Worm (Caenorhabditis elegans) whole organism, young adult: ENCODE data around the gene col-88.

ENCODE experiments used
- B0019.2 ChIP-seq: fragments of 200-800 bp; sonication (Bioruptor generic); conservative IDR thresholded peaks from 2 replicates; pipeline ENCODE4 v1.3.6; 2022; ENCODE audit warnings: missing genetic modification reagents, missing genetic modification characterization, missing compliant biosample characterization
- B0035.1 ChIP-seq: sonication (generic microtip); optimal IDR thresholded peaks from 2 replicates; lab custom pipeline; 2016; ENCODE audit warnings: missing genetic modification characterization, mild to moderate bottlenecking, missing compliant biosample characterization, missing genotype, missing genetic modification reagents
- C06A6.2 ChIP-seq: fragments of 200-800 bp; sonication (Bioruptor generic); conservative IDR thresholded peaks from 2 replicates; pipeline ENCODE4 v1.3.6; 2022; ENCODE audit warnings: missing genetic modification characterization, missing compliant biosample characterization
- D2030.7 ChIP-seq: fragments of 200-800 bp; sonication (Bioruptor generic); IDR thresholded peaks from 2 replicates; pipeline ENCODE4 v1.3.6; 2022; ENCODE audit warnings: missing genetic modification reagents, missing genetic modification characterization, missing compliant biosample characterization
- F33H1.4 ChIP-seq: fragments of 200-800 bp; sonication (Bioruptor generic); IDR thresholded peaks from 2 replicates; pipeline ENCODE4 v1.3.6; 2022; ENCODE audit warnings: missing genetic modification reagents, missing genetic modification characterization, missing compliant biosample characterization
- F37B4.10 ChIP-seq: fragments of 200-800 bp; sonication (Bioruptor generic); IDR thresholded peaks from 2 replicates; pipeline ENCODE4 v1.3.6; 2022; ENCODE audit warnings: missing genetic modification characterization, missing compliant biosample characterization
- F49E8.2 ChIP-seq: sonication (generic microtip); optimal IDR thresholded peaks from 3 replicates; lab custom pipeline; 2017; ENCODE audit warnings: missing genetic modification characterization, mild to moderate bottlenecking, missing compliant biosample characterization, antibody characterized with exemption, moderate library complexity; ENCODE audit not compliant: insufficient read depth
- Y53F4B.3 ChIP-seq: fragments of 200-800 bp; sonication (Bioruptor generic); IDR thresholded peaks from 2 replicates; pipeline ENCODE4 v1.3.6; 2022; ENCODE audit warnings: missing genetic modification reagents, missing genetic modification characterization, missing compliant biosample characterization
- Y95B8A.8 ChIP-seq: fragments of 200-800 bp; sonication (Bioruptor generic); IDR thresholded peaks from 2 replicates; pipeline ENCODE4 v1.3.6; 2022; ENCODE audit warnings: missing genetic modification reagents, missing genetic modification characterization, missing compliant biosample characterization
- attf-3 ChIP-seq: fragments of 200-800 bp; sonication (Bioruptor generic); conservative IDR thresholded peaks from 2 replicates; pipeline ENCODE4 v1.3.6; 2022; ENCODE audit warnings: missing genetic modification reagents, missing genetic modification characterization, missing compliant biosample characterization
- attf-5 ChIP-seq: fragments of 200-800 bp; sonication (Bioruptor generic); optimal IDR thresholded peaks from 2 replicates; lab custom pipeline; 2018; ENCODE audit warnings: mild to moderate bottlenecking, missing genetic modification characterization, missing compliant biosample characterization
- bed-2 ChIP-seq: fragments of 200-800 bp; sonication (Bioruptor generic); IDR thresholded peaks from 2 replicates; pipeline ENCODE4 v1.3.6; 2022; ENCODE audit warnings: missing genetic modification reagents, missing genetic modification characterization, missing compliant biosample characterization
- ccch-3 ChIP-seq: fragments of 200-800 bp; sonication (Bioruptor generic); optimal IDR thresholded peaks from 2 replicates; lab custom pipeline; 2018; ENCODE audit warnings: mild to moderate bottlenecking, missing genetic modification characterization, missing compliant biosample characterization
- ceh-40 ChIP-seq: fragments of 200-800 bp; sonication (Bioruptor generic); IDR thresholded peaks from 2 replicates; pipeline ENCODE4 v1.3.6; 2022; ENCODE audit warnings: missing genetic modification characterization, missing compliant biosample characterization
- chd-7 ChIP-seq: sonication (generic microtip); optimal IDR thresholded peaks from 2 replicates; lab custom pipeline; 2016; ENCODE audit warnings: mild to moderate bottlenecking, missing genetic modification characterization, moderate library complexity, missing compliant biosample characterization
- dpff-1 ChIP-seq: sonication (generic microtip); optimal IDR thresholded peaks from 2 replicates; lab custom pipeline; 2017; ENCODE audit warnings: mild to moderate bottlenecking, missing genetic modification characterization, missing compliant biosample characterization
- efl-1 ChIP-seq: fragments of 150-350 bp; optimal IDR thresholded peaks from 2 replicates; lab custom pipeline; 2014; ENCODE audit warnings: missing biosample characterization, missing genetic modification reagents, missing genetic modification characterization
- egl-18 ChIP-seq: fragments of 200-800 bp; sonication (Bioruptor generic); IDR thresholded peaks from 2 replicates; pipeline ENCODE4 v1.3.6; 2022; ENCODE audit warnings: missing genetic modification reagents, missing genetic modification characterization, missing compliant biosample characterization
- ekl-4 ChIP-seq: fragments of 200-800 bp; sonication (Bioruptor generic); IDR thresholded peaks from 2 replicates; pipeline ENCODE4 v1.3.6; 2022; ENCODE audit warnings: missing genetic modification reagents, missing genetic modification characterization, missing compliant biosample characterization
- ets-4 ChIP-seq: fragments of 200-800 bp; sonication (Bioruptor generic); optimal IDR thresholded peaks from 2 replicates; lab custom pipeline; 2018; ENCODE audit warnings: mild to moderate bottlenecking, missing genetic modification characterization, missing compliant biosample characterization
- hrde-1 ChIP-seq: sonication (generic microtip); optimal IDR thresholded peaks from 2 replicates; lab custom pipeline; 2016; ENCODE audit warnings: missing genetic modification characterization, mild to moderate bottlenecking, missing compliant biosample characterization, moderate library complexity, missing genotype, missing genetic modification reagents, borderline replicate concordance
- lag-1 ChIP-seq: fragments of 200-800 bp; sonication (Bioruptor generic); IDR thresholded peaks from 2 replicates; pipeline ENCODE4 v1.3.6; 2022; ENCODE audit warnings: missing genetic modification reagents, missing genetic modification characterization, missing compliant biosample characterization
- let-607 ChIP-seq, 2 experiments: fragments of 200-800 bp in 1 of 2; sonication (Bioruptor generic) in 1 of 2; sonication (generic microtip) in 1 of 2; optimal IDR thresholded peaks; 2 replicates each; lab custom pipeline; 2016 to 2018; ENCODE audit warnings: mild to moderate bottlenecking in 2 of 2, missing compliant biosample characterization in 2 of 2, missing genetic modification characterization in 2 of 2, moderate library complexity in 2 of 2, missing genotype in 1 of 2
- lin-26 ChIP-seq: fragments of 200-800 bp; sonication (Bioruptor generic); IDR thresholded peaks from 2 replicates; pipeline ENCODE4 v1.3.6; 2022; ENCODE audit warnings: missing genetic modification reagents, missing genetic modification characterization, missing compliant biosample characterization
- lin-35 ChIP-seq, 3 experiments: fragments of 150-350 bp in 2 of 3; sonication (generic microtip) in 1 of 3; optimal IDR thresholded peaks; 2 replicates each; lab custom pipeline; 2014 to 2018; ENCODE audit warnings: missing biosample characterization in 3 of 3, missing genetic modification characterization in 3 of 3, missing genetic modification reagents in 3 of 3
- lsl-1 ChIP-seq: fragments of 200-800 bp; sonication (Bioruptor generic); optimal IDR thresholded peaks from 2 replicates; lab custom pipeline; 2018; ENCODE audit warnings: mild to moderate bottlenecking, missing genetic modification characterization, moderate library complexity, missing compliant biosample characterization
- lsy-27 ChIP-seq: sonication (generic microtip); optimal IDR thresholded peaks from 2 replicates; lab custom pipeline; 2017; ENCODE audit warnings: missing genetic modification characterization, mild to moderate bottlenecking, missing compliant biosample characterization, antibody characterized with exemption, missing genotype, borderline replicate concordance; ENCODE audit not compliant: insufficient read depth
- madf-6 ChIP-seq: fragments of 200-800 bp; sonication (Bioruptor generic); IDR thresholded peaks from 2 replicates; pipeline ENCODE4 v1.3.6; 2022; ENCODE audit warnings: missing genetic modification reagents, missing genetic modification characterization, missing compliant biosample characterization
- madf-8 ChIP-seq: fragments of 200-800 bp; sonication (Bioruptor generic); conservative IDR thresholded peaks from 2 replicates; pipeline ENCODE4 v1.3.6; 2022; ENCODE audit warnings: missing genetic modification reagents, missing genetic modification characterization, missing compliant biosample characterization
- mcd-1 ChIP-seq: fragments of 200-800 bp; sonication (Bioruptor generic); IDR thresholded peaks from 2 replicates; pipeline ENCODE4 v1.3.6; 2022; ENCODE audit warnings: missing genetic modification reagents, missing genetic modification characterization, missing compliant biosample characterization
- mel-28 ChIP-seq: sonication (generic microtip); optimal IDR thresholded peaks from 2 replicates; lab custom pipeline; 2016; ENCODE audit warnings: borderline replicate concordance, mild to moderate bottlenecking, missing genetic modification characterization, missing compliant biosample characterization
- pbrm-1 ChIP-seq: fragments of 200-800 bp; sonication (Bioruptor generic); IDR thresholded peaks from 2 replicates; pipeline ENCODE4 v1.3.6; 2022; ENCODE audit warnings: missing genetic modification reagents, missing genetic modification characterization, missing compliant biosample characterization
- sdz-38 ChIP-seq: sonication (generic microtip); optimal IDR thresholded peaks from 2 replicates; lab custom pipeline; 2016; ENCODE audit warnings: missing genotype, missing genetic modification characterization, missing compliant biosample characterization
- snpc-1.3 ChIP-seq: sonication (generic microtip); optimal IDR thresholded peaks from 2 replicates; lab custom pipeline; 2017; ENCODE audit warnings: missing genetic modification characterization, mild to moderate bottlenecking, missing compliant biosample characterization, antibody characterized with exemption, moderate library complexity, missing genotype, missing genetic modification reagents; ENCODE audit not compliant: insufficient read depth
- snpc-4 ChIP-seq, 5 experiments: fragments of 150-350 bp in 1 of 5; sonication (generic microtip) in 4 of 5; optimal IDR thresholded peaks; 2 replicates each; lab custom pipeline; 2014 to 2018; ENCODE audit warnings: missing genetic modification characterization in 5 of 5, missing biosample characterization in 3 of 5, antibody characterized with exemption in 2 of 5, mild to moderate bottlenecking in 2 of 5, missing compliant biosample characterization in 2 of 5, missing genotype in 2 of 5, moderate library complexity in 2 of 5, missing genetic modification reagents in 1 of 5
- somi-1 ChIP-seq: fragments of 200-800 bp; sonication (Bioruptor generic); optimal IDR thresholded peaks from 2 replicates; lab custom pipeline; 2018; ENCODE audit warnings: mild to moderate bottlenecking, missing genetic modification characterization, missing compliant biosample characterization
- sptf-2 ChIP-seq: fragments of 200-800 bp; sonication (Bioruptor generic); optimal IDR thresholded peaks from 2 replicates; lab custom pipeline; 2018; ENCODE audit warnings: mild to moderate bottlenecking, missing genetic modification characterization, missing compliant biosample characterization
- tlf-1 ChIP-seq: fragments of 200-800 bp; sonication (Bioruptor generic); optimal IDR thresholded peaks from 2 replicates; lab custom pipeline; 2018; ENCODE audit warnings: mild to moderate bottlenecking, missing genetic modification characterization, missing compliant biosample characterization
- unc-62 ChIP-seq: fragments of 150-350 bp; optimal IDR thresholded peaks from 2 replicates; lab custom pipeline; 2014; ENCODE audit warnings: missing biosample characterization, missing genetic modification reagents, missing genetic modification characterization
- xnd-1 ChIP-seq: sonication (generic microtip); optimal IDR thresholded peaks from 2 replicates; lab custom pipeline; 2016; ENCODE audit warnings: missing genotype, missing genetic modification reagents, missing genetic modification characterization, missing compliant biosample characterization
- zfh-2 ChIP-seq: fragments of 200-800 bp; sonication (Bioruptor generic); conservative IDR thresholded peaks from 2 replicates; pipeline ENCODE4 v1.3.6; 2022; ENCODE audit warnings: missing genetic modification reagents, missing genetic modification characterization, missing compliant biosample characterization
- ztf-25 ChIP-seq: fragments of 200-800 bp; sonication (Bioruptor generic); IDR thresholded peaks from 2 replicates; pipeline ENCODE4 v1.3.6; 2022; ENCODE audit warnings: missing genetic modification reagents, missing genetic modification characterization, missing compliant biosample characterization
- ztf-26 ChIP-seq: sonication (generic microtip); optimal IDR thresholded peaks from 2 replicates; lab custom pipeline; 2017; ENCODE audit warnings: missing genetic modification characterization, missing compliant biosample characterization
- ztf-28 ChIP-seq: fragments of 200-800 bp; sonication (Bioruptor generic); IDR thresholded peaks from 2 replicates; pipeline ENCODE4 v1.3.6; 2022; ENCODE audit warnings: missing genetic modification reagents, missing genetic modification characterization, missing compliant biosample characterization

Gene col-88

DNA sequence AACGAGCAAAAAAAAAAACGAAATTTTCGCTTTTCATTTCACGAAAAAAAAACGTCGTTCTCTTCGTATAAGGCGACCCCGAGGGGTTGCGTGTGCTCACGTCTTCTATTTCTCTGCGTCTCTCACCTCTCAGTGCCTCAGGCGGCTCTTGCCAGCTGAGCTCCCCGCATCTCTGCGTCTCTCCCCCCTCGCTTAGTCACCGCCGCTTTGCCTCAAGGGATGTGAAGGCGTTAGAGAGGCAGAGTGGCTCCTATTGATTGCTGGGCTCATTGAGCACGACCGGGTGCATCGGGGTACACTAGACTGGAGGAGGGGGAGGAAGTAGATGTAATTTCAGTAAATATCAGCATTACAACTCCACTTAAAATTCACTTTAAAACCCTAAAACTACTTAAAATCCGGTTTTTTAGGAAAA, 15.3 kb upstream of the col-88 start (continued):
- no peak for TF ChIP-seq snpc-1.3 (tag; lab: Kevin White, UChicago)
- TF ChIP-seq F37B4.10, result no peak
- TF ChIP-seq attf-3 (GFP tag; lab: Robert Waterston, UW), result no peak
- TF ChIP-seq F33H1.4 (GFP tag; lab: Robert Waterston, UW), result no peak
- TF ChIP-seq bed-2 (GFP tag; lab: Robert Waterston, UW), result no peak
- no peak for TF ChIP-seq lsl-1
- TF ChIP-seq ccch-3, result no peak
- TF ChIP-seq Y53F4B.3 (GFP tag; lab: Robert Waterston, UW), result no peak
- no peak for TF ChIP-seq let-607 (tag; optimal IDR thresholded peaks at IDR 0.05; lab: Kevin White, UChicago)
- TF ChIP-seq snpc-4 (GFP tag; optimal IDR thresholded peaks at IDR 0.05; lab: Kevin White, UChicago), result no peak
- TF ChIP-seq snpc-4 (tag; optimal IDR thresholded peaks at IDR 0.05; lab: Kevin White, UChicago), result no peak
- TF ChIP-seq C06A6.2, result peak; percentile 55; the same call in 1 of the 2 replicates
- no peak for TF ChIP-seq ekl-4
- no peak for TF ChIP-seq ztf-26 (tag; lab: Kevin White, UChicago)
- no peak for TF ChIP-seq Y95B8A.8 (GFP tag; lab: Robert Waterston, UW)
- peak; percentile 67 for TF ChIP-seq mcd-1 (GFP tag; lab: Robert Waterston, UW)
- TF ChIP-seq xnd-1 (tag; lab: Kevin White, UChicago), result no peak
- no peak for TF ChIP-seq egl-18 (GFP tag; lab: Robert Waterston, UW)
- no peak for TF ChIP-seq B0019.2
- TF ChIP-seq somi-1 (GFP tag; lab: Kevin White, UChicago), result no peak
- TF ChIP-seq chd-7 (tag; lab: Kevin White, UChicago), result peak; percentile 67
- no peak for TF ChIP-seq ztf-28
- TF ChIP-seq lag-1 (GFP tag; lab: Robert Waterston, UW), result no peak
- TF ChIP-seq hrde-1 (tag; lab: Kevin White, UChicago), result no peak
- no peak for TF ChIP-seq sptf-2 (GFP tag; lab: Kevin White, UChicago)
- no peak for TF ChIP-seq tlf-1
- no peak for TF ChIP-seq mel-28 (tag; lab: Kevin White, UChicago)
- TF ChIP-seq zfh-2 (GFP tag; lab: Robert Waterston, UW), result peak; percentile 96
- no peak for TF ChIP-seq F49E8.2 (tag; lab: Kevin White, UChicago)
- no peak for TF ChIP-seq unc-62 (GFP tag; lab: Kevin White, UChicago)
- no peak for TF ChIP-seq B0035.1 (tag; lab: Kevin White, UChicago)
- no peak for TF ChIP-seq madf-6 (GFP tag; lab: Robert Waterston, UW)
- TF ChIP-seq ceh-40 (GFP tag; lab: Robert Waterston, UW), result no peak
- no peak for TF ChIP-seq madf-8 (GFP tag; lab: Robert Waterston, UW)
- no peak for TF ChIP-seq efl-1 (GFP tag; lab: Kevin White, UChicago)
- TF ChIP-seq lin-26 (GFP tag; lab: Robert Waterston, UW), result 0 out of 2 replicates have a peak, but pooled peaks have one; percentile 33

DNA sequence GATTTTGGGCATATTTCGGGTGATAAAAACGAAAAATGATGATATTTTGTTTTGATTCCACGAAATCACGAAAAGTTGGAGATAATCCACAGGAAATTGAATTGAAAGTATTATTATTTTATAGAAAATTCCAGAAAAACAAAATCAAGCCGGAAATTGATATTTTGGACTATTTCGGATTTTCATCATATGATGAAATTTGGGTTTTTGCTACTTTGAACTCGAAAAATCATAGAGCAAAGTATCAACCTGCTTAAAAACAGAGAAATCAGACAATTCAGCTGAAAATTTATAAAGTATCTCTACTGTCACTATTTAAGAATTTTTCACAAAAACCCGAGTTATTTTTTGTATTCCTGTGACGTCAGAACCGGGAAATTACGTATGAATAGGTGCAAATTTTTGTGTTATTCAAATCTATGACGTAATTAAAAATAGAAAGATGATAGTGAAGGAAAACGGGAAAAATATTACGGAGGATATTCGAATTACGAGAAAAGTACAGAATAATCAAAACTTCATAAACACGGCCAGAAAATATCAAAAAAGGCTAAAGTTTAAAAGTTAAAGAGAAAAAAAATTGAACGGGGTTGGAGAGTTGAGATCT, 13.4 kb upstream of the col-88 start:
- no peak for TF ChIP-seq ccch-3

DNA sequence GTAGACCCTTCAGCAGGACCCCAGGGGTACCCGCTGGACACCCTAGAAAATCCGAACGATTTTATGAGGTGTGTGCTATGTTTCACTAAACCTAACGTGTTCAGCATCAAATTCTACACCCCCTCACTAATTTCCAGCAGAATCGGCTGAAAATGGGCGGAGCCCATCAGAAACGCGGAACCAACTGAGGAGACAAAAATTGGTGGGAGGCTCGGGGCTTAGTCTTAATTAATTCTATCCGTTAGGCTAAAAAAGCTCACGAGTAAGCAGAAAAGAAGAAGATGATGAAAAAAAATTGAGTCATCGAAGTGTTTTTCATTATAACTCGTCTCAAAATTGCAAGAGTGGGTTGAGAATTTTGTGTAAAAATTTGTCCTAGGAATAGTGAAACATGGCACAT, 12.0 kb upstream of the col-88 start:
- TF ChIP-seq lsy-27 (tag; lab: Kevin White, UChicago), result no peak
- TF ChIP-seq zfh-2 (GFP tag; lab: Robert Waterston, UW), result no peak
- no peak for TF ChIP-seq ztf-25 (GFP tag; lab: Robert Waterston, UW)
- no peak for TF ChIP-seq lin-35 (GFP tag; optimal IDR thresholded peaks at IDR 0.05; lab: Kevin White, UChicago)
- no peak for TF ChIP-seq attf-5 (GFP tag; lab: Kevin White, UChicago)
- TF ChIP-seq D2030.7 (GFP tag; lab: Robert Waterston, UW), result no peak
- no peak for TF ChIP-seq pbrm-1 (GFP tag; lab: Robert Waterston, UW)
- no peak for TF ChIP-seq Y53F4B.3 (GFP tag; lab: Robert Waterston, UW)
- TF ChIP-seq ets-4, result no peak
- no peak for TF ChIP-seq sdz-38 (tag; lab: Kevin White, UChicago)
- no peak for TF ChIP-seq dpff-1 (tag; lab: Kevin White, UChicago)
